Worm (Caenorhabditis elegans) whole organism, early embryonic: Measurements from ENCODE around the gene B0272.4.

ENCODE experiments used
- aly-1 ChIP-seq: sonication (generic microtip); optimal IDR thresholded peaks from 2 replicates; lab custom pipeline; 2016; ENCODE audit warnings: missing genetic modification characterization, missing compliant biosample characterization
- ama-1 ChIP-seq: fragments of 150-350 bp; optimal IDR thresholded peaks from 2 replicates; lab custom pipeline; 2014
- hmbx-1 ChIP-seq: sonication (generic microtip); optimal IDR thresholded peaks from 2 replicates; lab custom pipeline; 2016; ENCODE audit warnings: mild to moderate bottlenecking, missing genetic modification characterization, missing compliant biosample characterization
- hmg-4 ChIP-seq: fragments of 200-800 bp; sonication (Bioruptor generic); optimal IDR thresholded peaks from 2 replicates; lab custom pipeline; 2018; ENCODE audit warnings: mild to moderate bottlenecking, missing genetic modification characterization, missing compliant biosample characterization
- sea-1 ChIP-seq: fragments of 200-800 bp; sonication (Bioruptor generic); conservative IDR thresholded peaks from 2 replicates; pipeline ENCODE4 v1.3.6; 2022; ENCODE audit warnings: missing genetic modification characterization, missing compliant biosample characterization
- tra-4 ChIP-seq: sonication (generic microtip); optimal IDR thresholded peaks from 2 replicates; lab custom pipeline; 2017; ENCODE audit warnings: missing genetic modification characterization, missing compliant biosample characterization

- no peak for TF ChIP-seq tra-4 (tag; lab: Kevin White, UChicago)
- no peak for TF ChIP-seq ama-1
- no peak for TF ChIP-seq hmg-4 (GFP tag; lab: Kevin White, UChicago)
- no peak for TF ChIP-seq sea-1 (GFP tag; lab: Robert Waterston, UW)
- no peak for TF ChIP-seq aly-1 (tag; lab: Kevin White, UChicago)
- no peak for TF ChIP-seq hmbx-1 (tag; lab: Kevin White, UChicago)
These were observed 22.3 kb upstream of the B0272.4 start for ce11 chrX:9405922-9406321.
